Fruit fly (Drosophila melanogaster): ENCODE data around the gene Tpt.

DNA sequence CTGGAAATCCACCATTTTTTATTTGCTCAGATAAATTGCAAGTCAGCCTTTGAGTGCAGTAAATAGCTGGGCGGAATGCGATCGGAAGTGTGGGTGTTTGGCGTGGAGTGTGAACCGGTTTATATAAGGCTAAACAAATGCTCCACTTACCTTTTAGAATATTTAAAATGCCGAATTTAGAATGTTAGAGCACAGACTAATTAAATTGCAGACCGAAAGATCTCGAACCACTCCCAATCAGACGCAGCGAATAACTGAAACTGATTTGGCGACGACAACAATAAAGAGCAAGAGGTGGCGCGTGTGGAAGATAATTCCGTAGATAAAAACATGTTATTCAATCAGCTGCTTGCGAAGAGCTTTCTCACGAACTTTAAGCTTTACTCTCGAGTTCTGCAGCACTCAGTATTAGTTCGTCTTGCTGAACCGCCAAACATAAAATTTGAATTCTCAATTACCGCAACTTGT, 44.4 kb downstream of the Tpt start, which contains the start of gene Idh:
- TF ChIP-seq psq (optimal IDR thresholded peaks at IDR 0.05) = no peak
- TF ChIP-seq pan (optimal IDR thresholded peaks at IDR 0.05) = no peak
- no peak for TF ChIP-seq Dll (optimal IDR thresholded peaks at IDR 0.05)
- no peak for TF ChIP-seq CG8478 (optimal IDR thresholded peaks at IDR 0.05)
- TF ChIP-seq EcR (GFP tag; optimal IDR thresholded peaks at IDR 0.05) = no peak

Data from whole organism.